Fruit fly (Drosophila melanogaster) whole organism, embryonic: ENCODE data around the gene CG43085.
A peak's percentile ranks its signal among the peaks of the same experiment; 100 is the strongest.

Source experiments
- Bdp1 ChIP-seq: fragments of 200-800 bp; sonication (Bioruptor generic); optimal IDR thresholded peaks from 3 replicates; lab custom pipeline; 2016; ENCODE audit warnings: missing biosample characterization, missing genetic modification characterization
- BtbVII ChIP-seq: fragments of 200-800 bp; sonication (Bioruptor generic); optimal IDR thresholded peaks from 3 replicates; lab custom pipeline; 2017; ENCODE audit warnings: missing biosample characterization, mild to moderate bottlenecking, missing genetic modification characterization
- CG10321 ChIP-seq: fragments of 200-800 bp; sonication (Bioruptor generic); IDR thresholded peaks from 2 replicates; pipeline ENCODE4 v1.3.6; 2022; ENCODE audit warnings: missing biosample characterization, missing genetic modification characterization
- CG10979 ChIP-seq: fragments of 200-800 bp; sonication (Bioruptor generic); optimal IDR thresholded peaks from 2 replicates; lab custom pipeline; 2018; ENCODE audit warnings: missing biosample characterization, mild to moderate bottlenecking, missing genetic modification characterization, moderate library complexity
- CG11723 ChIP-seq: fragments of 200-800 bp; sonication (Bioruptor generic); optimal IDR thresholded peaks from 2 replicates; lab custom pipeline; 2017; ENCODE audit warnings: missing biosample characterization, mild to moderate bottlenecking, missing genetic modification characterization
- CG12942 ChIP-seq: fragments of 200-800 bp; sonication (Bioruptor generic); optimal IDR thresholded peaks from 3 replicates; lab custom pipeline; 2016; ENCODE audit warnings: missing biosample characterization, missing genetic modification characterization
- CG13123 ChIP-seq: fragments of 200-800 bp; sonication (Bioruptor generic); optimal IDR thresholded peaks from 2 replicates; lab custom pipeline; 2016; ENCODE audit warnings: missing biosample characterization, missing genetic modification characterization
- CG15601 ChIP-seq: fragments of 200-800 bp; sonication (Bioruptor generic); optimal IDR thresholded peaks from 3 replicates; lab custom pipeline; 2019; ENCODE audit warnings: missing biosample characterization, mild to moderate bottlenecking, missing genetic modification characterization, moderate library complexity
- CG16813 ChIP-seq: fragments of 200-800 bp; sonication (Bioruptor generic); IDR thresholded peaks from 3 replicates; pipeline ENCODE4 v1.3.6; 2022; ENCODE audit warnings: missing biosample characterization, missing genetic modification characterization; ENCODE audit not compliant: partially characterized antibody
- CG16863 ChIP-seq: fragments of 200-800 bp; sonication (Bioruptor generic); optimal IDR thresholded peaks from 3 replicates; lab custom pipeline; 2016; ENCODE audit warnings: missing biosample characterization, missing genetic modification characterization
- CG17385 ChIP-seq: fragments of 200-800 bp; sonication (Bioruptor generic); optimal IDR thresholded peaks from 3 replicates; lab custom pipeline; 2018; ENCODE audit warnings: missing biosample characterization, mild to moderate bottlenecking, missing genetic modification characterization
- CG17829 ChIP-seq: fragments of 200-800 bp; optimal IDR thresholded peaks from 2 replicates; lab custom pipeline; 2019; ENCODE audit warnings: missing biosample characterization, mild to moderate bottlenecking, missing genetic modification characterization, moderate library complexity
- CG18011 ChIP-seq: fragments of 200-800 bp; sonication (Bioruptor generic); optimal IDR thresholded peaks from 2 replicates; lab custom pipeline; 2017; ENCODE audit warnings: missing biosample characterization, missing genetic modification characterization, mild to moderate bottlenecking, moderate library complexity, missing genotype
- CG2712 ChIP-seq: fragments of 200-800 bp; optimal IDR thresholded peaks from 3 replicates; lab custom pipeline; 2019; ENCODE audit warnings: missing biosample characterization, mild to moderate bottlenecking, missing genetic modification characterization, moderate library complexity
- CG31224 ChIP-seq: fragments of 200-800 bp; sonication (Bioruptor generic); IDR thresholded peaks from 2 replicates; pipeline ENCODE4 v1.3.6; 2022; ENCODE audit warnings: missing biosample characterization, missing genetic modification characterization
- CG3163 ChIP-seq: fragments of 200-800 bp; sonication (Bioruptor generic); optimal IDR thresholded peaks from 3 replicates; lab custom pipeline; 2016; ENCODE audit warnings: missing biosample characterization, missing genetic modification characterization
- CG33557 ChIP-seq: fragments of 200-800 bp; sonication (Bioruptor generic); optimal IDR thresholded peaks from 2 replicates; lab custom pipeline; 2019; ENCODE audit warnings: missing biosample characterization, mild to moderate bottlenecking, missing genetic modification characterization, moderate library complexity
- CG4424 ChIP-seq: fragments of 200-800 bp; sonication (Bioruptor generic); optimal IDR thresholded peaks from 3 replicates; lab custom pipeline; 2016; ENCODE audit warnings: missing biosample characterization, missing genetic modification characterization
- CG5953 ChIP-seq: fragments of 200-800 bp; sonication (Bioruptor generic); IDR thresholded peaks from 2 replicates; pipeline ENCODE4 v1.3.6; 2022; ENCODE audit warnings: missing biosample characterization, missing genetic modification characterization
- CG7372 ChIP-seq: fragments of 200-800 bp; sonication (Bioruptor generic); IDR thresholded peaks from 2 replicates; pipeline ENCODE4 v1.3.6; 2022; ENCODE audit warnings: missing biosample characterization, missing genetic modification characterization
- CG7928 ChIP-seq: fragments of 200-800 bp; sonication (Bioruptor generic); optimal IDR thresholded peaks from 2 replicates; lab custom pipeline; 2017; ENCODE audit warnings: missing biosample characterization, mild to moderate bottlenecking, missing genetic modification characterization
- CG9727 ChIP-seq: fragments of 200-800 bp; sonication (Bioruptor generic); optimal IDR thresholded peaks from 3 replicates; lab custom pipeline; 2017; ENCODE audit warnings: missing biosample characterization, mild to moderate bottlenecking, missing genetic modification characterization
- Dfd ChIP-seq, 2 experiments: fragments of >200 bp; optimal IDR thresholded peaks; 2 replicates each; lab custom pipeline; 2017; ENCODE audit warnings: missing biosample characterization in 2 of 2, missing genetic modification characterization in 2 of 2
- Eip74EF ChIP-seq, 2 experiments: fragments of 200-800 bp in 1 of 2; fragments of >200 bp in 1 of 2; sonication (Bioruptor generic) in 1 of 2; optimal IDR thresholded peaks; 2 replicates each; lab custom pipeline; 2017 to 2019; ENCODE audit warnings: missing biosample characterization in 2 of 2, missing genetic modification characterization in 2 of 2, mild to moderate bottlenecking in 1 of 2, moderate library complexity in 1 of 2
- Gsc ChIP-seq: fragments of 200-800 bp; sonication (Bioruptor generic); IDR thresholded peaks from 2 replicates; pipeline ENCODE4 v1.3.6; 2022; ENCODE audit warnings: missing biosample characterization, missing genetic modification characterization
- Hey ChIP-seq: fragments of 200-800 bp; sonication (Bioruptor generic); optimal IDR thresholded peaks from 3 replicates; lab custom pipeline; 2018; ENCODE audit warnings: missing biosample characterization, mild to moderate bottlenecking, missing genetic modification characterization
- Hmx ChIP-seq: fragments of 200-800 bp; sonication (Bioruptor generic); optimal IDR thresholded peaks from 2 replicates; lab custom pipeline; 2016; ENCODE audit warnings: missing biosample characterization, missing genetic modification characterization
- Jarid2 ChIP-seq: fragments of 200-800 bp; sonication (Bioruptor generic); optimal IDR thresholded peaks from 3 replicates; lab custom pipeline; 2017; ENCODE audit warnings: mild to moderate bottlenecking, missing biosample characterization, missing genetic modification reagents, missing genetic modification characterization
- Max ChIP-seq: fragments of 200-800 bp; sonication (Bioruptor generic); optimal IDR thresholded peaks from 2 replicates; lab custom pipeline; 2016; ENCODE audit warnings: missing biosample characterization, mild to moderate bottlenecking, missing genetic modification characterization
- Mrtf ChIP-seq: fragments of 200-800 bp; sonication (Bioruptor generic); IDR thresholded peaks from 3 replicates; pipeline ENCODE4 v1.3.6; 2022; ENCODE audit warnings: missing biosample characterization, missing genetic modification characterization
- Ravus ChIP-seq: fragments of 200-800 bp; sonication (Bioruptor generic); IDR thresholded peaks from 2 replicates; pipeline ENCODE4 v1.3.6; 2022; ENCODE audit warnings: missing biosample characterization, missing genetic modification characterization
- Vsx1 ChIP-seq: fragments of 200-800 bp; sonication (Bioruptor generic); optimal IDR thresholded peaks from 2 replicates; lab custom pipeline; 2017; ENCODE audit warnings: missing biosample characterization, mild to moderate bottlenecking, missing genetic modification characterization, missing genetic modification reagents
- az2 ChIP-seq: fragments of 200-800 bp; sonication (Bioruptor generic); optimal IDR thresholded peaks from 3 replicates; lab custom pipeline; 2016; ENCODE audit warnings: missing biosample characterization, missing genetic modification characterization
- chif ChIP-seq, 2 experiments: fragments of 200-800 bp; sonication (Bioruptor generic); optimal IDR thresholded peaks; 3 replicates each; lab custom pipeline; 2016; ENCODE audit warnings: missing biosample characterization in 2 of 2, missing genetic modification characterization in 2 of 2
- chinmo ChIP-seq: fragments of 200-800 bp; sonication (Bioruptor generic); IDR thresholded peaks from 4 replicates; pipeline ENCODE4 v1.3.6; 2022; ENCODE audit warnings: missing biosample characterization, missing genetic modification characterization; ENCODE audit not compliant: partially characterized antibody
- dmrt99B ChIP-seq: fragments of 200-800 bp; sonication (Bioruptor generic); optimal IDR thresholded peaks from 2 replicates; lab custom pipeline; 2018; ENCODE audit warnings: missing biosample characterization, mild to moderate bottlenecking, missing genetic modification characterization, moderate library complexity
- esg ChIP-seq: fragments of 200-800 bp; sonication (Bioruptor generic); conservative IDR thresholded peaks from 2 replicates; pipeline ENCODE4 v1.3.6; 2022; ENCODE audit warnings: missing biosample characterization, missing genetic modification characterization
- kay ChIP-seq: fragments of 200-800 bp; sonication (Bioruptor generic); optimal IDR thresholded peaks from 2 replicates; lab custom pipeline; 2016; ENCODE audit warnings: missing biosample characterization, missing genetic modification characterization
- klu ChIP-seq: fragments of 200-800 bp; sonication (Bioruptor generic); IDR thresholded peaks from 2 replicates; pipeline ENCODE4 v1.3.6; 2022; ENCODE audit warnings: missing biosample characterization, missing genetic modification characterization
- oc ChIP-seq: fragments of 200-800 bp; sonication (Bioruptor generic); optimal IDR thresholded peaks from 2 replicates; lab custom pipeline; 2018; ENCODE audit warnings: missing biosample characterization, mild to moderate bottlenecking, missing genetic modification characterization, moderate library complexity
- odd ChIP-seq: fragments of 200-800 bp; sonication (Bioruptor generic); optimal IDR thresholded peaks from 2 replicates; lab custom pipeline; 2017; ENCODE audit warnings: missing biosample characterization, mild to moderate bottlenecking, missing genetic modification characterization
- pnt ChIP-seq: fragments of 200-800 bp; sonication (Bioruptor generic); optimal IDR thresholded peaks from 3 replicates; lab custom pipeline; 2016; ENCODE audit warnings: missing biosample characterization, missing genetic modification characterization
- schlank ChIP-seq: fragments of 200-800 bp; sonication (Bioruptor generic); optimal IDR thresholded peaks from 2 replicates; lab custom pipeline; 2018; ENCODE audit warnings: missing biosample characterization, mild to moderate bottlenecking, missing genetic modification characterization
- seq ChIP-seq: fragments of 200-800 bp; sonication (Bioruptor generic); IDR thresholded peaks from 2 replicates; pipeline ENCODE4 v1.3.6; 2022; ENCODE audit warnings: missing biosample characterization, missing genetic modification characterization
- ssp ChIP-seq: fragments of 200-800 bp; sonication (Bioruptor generic); IDR thresholded peaks from 2 replicates; pipeline ENCODE4 v1.3.6; 2022; ENCODE audit warnings: missing biosample characterization, missing genetic modification characterization
- tup ChIP-seq: fragments of 200-800 bp; sonication (Bioruptor generic); optimal IDR thresholded peaks from 2 replicates; lab custom pipeline; 2016; ENCODE audit warnings: missing biosample characterization, mild to moderate bottlenecking, missing genetic modification characterization, moderate library complexity
- wor ChIP-seq: fragments of 200-800 bp; sonication (Bioruptor generic); IDR thresholded peaks from 2 replicates; pipeline ENCODE4 v1.3.6; 2022; ENCODE audit warnings: missing biosample characterization, missing genetic modification characterization
- zen ChIP-seq: fragments of 200-800 bp; sonication (Bioruptor generic); optimal IDR thresholded peaks from 3 replicates; lab custom pipeline; 2018; ENCODE audit warnings: missing biosample characterization, mild to moderate bottlenecking, missing genetic modification characterization, moderate library complexity
- zfh1 ChIP-seq: fragments of 200-800 bp; sonication (Bioruptor generic); IDR thresholded peaks from 3 replicates; pipeline ENCODE4 v1.3.6; 2022; ENCODE audit warnings: missing biosample characterization, missing genetic modification characterization

Gene CG43085

dm6 chr3L:17652878-17653700, 6.6 kb upstream of the CG43085 start (continued):
- TF ChIP-seq tup (GFP tag; lab: Kevin White, UChicago) (no peak), CG10321 (GFP tag; lab: Robert Waterston, UW) (no peak), chinmo (0 out of 4 replicates have a peak, but pooled peaks have one; percentile 29), Hey (no peak), seq (0 out of 2 replicates have a peak, but pooled peaks have one; percentile 15), CG18011 (GFP tag; lab: Kevin White, UChicago) (no peak), Max (GFP tag; lab: Kevin White, UChicago) (peak; percentile 74), Vsx1 (GFP tag; lab: Kevin White, UChicago) (peak; percentile 79), kay (GFP tag; lab: Kevin White, UChicago) (peak; percentile 15), zen (tag; lab: Kevin White, UChicago) (no peak), CG16863 (GFP tag; lab: Kevin White, UChicago) (no peak), odd (GFP tag; lab: Kevin White, UChicago) (peak; percentile 49), CG10979 (no peak), Mrtf (GFP tag; lab: Robert Waterston, UW) (peak; percentile 28; the same call in 1 of the 3 replicates), CG11723 (GFP tag; lab: Kevin White, UChicago) (no peak), BtbVII (peak; percentile 69), CG15601 (tag; lab: Kevin White, UChicago) (peak; percentile 12), CG3163 (GFP tag; lab: Kevin White, UChicago) (no peak), dmrt99B (tag; lab: Kevin White, UChicago) (peak; percentile 34), Ravus (GFP tag; lab: Robert Waterston, UW) (no peak), Dfd (GFP tag; optimal IDR thresholded peaks at IDR 0.05; lab: Kevin White, UChicago) (no peak), schlank (no peak), wor (GFP tag; lab: Robert Waterston, UW) (no peak), CG7372 (no peak), CG9727 (peak; percentile 76), klu (no peak), CG31224 (GFP tag; lab: Robert Waterston, UW) (peak; percentile 39; the same call in 1 of the 2 replicates), CG16813 (GFP tag; lab: Robert Waterston, UW) (no peak), chif (GFP tag; optimal IDR thresholded peaks at IDR 0.05; lab: Kevin White, UChicago) (peak in 1 of 2 experiments; percentile 75), Hmx (GFP tag; lab: Kevin White, UChicago) (no peak), CG2712 (tag; lab: Kevin White, UChicago) (peak; percentile 38), CG5953 (GFP tag; lab: Robert Waterston, UW) (no peak), esg (GFP tag; lab: Robert Waterston, UW) (no peak), Bdp1 (GFP tag; lab: Kevin White, UChicago) (no peak), az2 (no peak), ssp (GFP tag; lab: Robert Waterston, UW) (no peak), Eip74EF (GFP tag; optimal IDR thresholded peaks at IDR 0.05; lab: Kevin White, UChicago) (peak in 1 of 2 experiments; percentile 48), oc (tag; lab: Kevin White, UChicago) (no peak), CG17385 (GFP tag; lab: Kevin White, UChicago) (no peak), Jarid2 (GFP tag; lab: Kevin White, UChicago) (peak; percentile 26), CG13123 (GFP tag; lab: Kevin White, UChicago) (no peak), CG33557 (GFP tag; lab: Kevin White, UChicago) (no peak), CG17829 (tag; lab: Kevin White, UChicago) (no peak), zfh1 (peak; percentile 78), pnt (GFP tag; lab: Kevin White, UChicago) (peak; percentile 29), Gsc (no peak), CG7928 (GFP tag; lab: Kevin White, UChicago) (peak; percentile 52), CG4424 (peak; percentile 44), CG12942 (GFP tag; lab: Kevin White, UChicago) (no peak)
